Worm (Caenorhabditis elegans): ENCODE data around the gene C34F11.2.

- no peak for TF ChIP-seq fos-1 (tag; optimal IDR thresholded peaks at IDR 0.05)
- TF ChIP-seq nhr-12 (tag; optimal IDR thresholded peaks at IDR 0.05), result no peak
- TF ChIP-seq nhr-237 (tag; optimal IDR thresholded peaks at IDR 0.05), result no peak
- TF ChIP-seq nhr-129 (tag; optimal IDR thresholded peaks at IDR 0.05), result peak; percentile 47
- no peak for TF ChIP-seq nhr-11 (tag; optimal IDR thresholded peaks at IDR 0.05)
- TF ChIP-seq ztf-4 (tag; optimal IDR thresholded peaks at IDR 0.05), result no peak
- TF ChIP-seq unc-55 (GFP tag; optimal IDR thresholded peaks at IDR 0.05), result no peak
- no peak for TF ChIP-seq unc-62 (GFP tag; optimal IDR thresholded peaks at IDR 0.05)
- TF ChIP-seq aly-2 (tag; optimal IDR thresholded peaks at IDR 0.05), result no peak
- no peak for TF ChIP-seq blmp-1 (tag; optimal IDR thresholded peaks at IDR 0.05; ENCODE audit: insufficient read depth)
- no peak for TF ChIP-seq skn-1 (tag; optimal IDR thresholded peaks at IDR 0.05)
- no peak for TF ChIP-seq zag-1 (tag; optimal IDR thresholded peaks at IDR 0.05)
- no peak for TF ChIP-seq F13H6.1 (tag; optimal IDR thresholded peaks at IDR 0.05)
Measured at ce11 chrII:5237699-5238098, 25.6 kb downstream of the C34F11.2 start.
